Worm (Caenorhabditis elegans): ENCODE measurements around the gene rnp-9.

Gene rnp-9

DNA sequence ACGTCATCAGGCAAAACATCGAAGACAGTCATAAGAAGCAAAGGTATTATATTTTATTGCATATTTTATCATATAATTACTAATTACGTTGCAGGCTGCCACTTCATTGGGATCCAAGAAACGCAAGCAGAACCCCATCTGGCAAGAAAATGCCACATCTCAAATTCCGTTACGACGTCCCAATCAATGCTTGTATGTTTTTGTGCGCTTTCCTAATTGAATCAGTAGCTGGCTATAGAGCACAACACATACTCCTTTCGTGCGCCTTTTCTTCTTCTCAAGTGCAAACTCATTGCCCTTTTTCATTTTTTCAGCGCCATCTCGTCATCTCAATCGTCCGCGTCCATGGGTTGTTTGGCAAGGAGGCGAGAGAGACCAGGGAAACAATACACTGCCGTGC is 16.2 kb upstream of the rnp-9 start:
- 0 out of 2 replicates have a peak, but pooled peaks have one; percentile 11 for TF ChIP-seq zfh-2 (GFP tag; conservative IDR thresholded peaks at IDR 0.05)
- TF ChIP-seq C06A6.2 (GFP tag; conservative IDR thresholded peaks at IDR 0.05) = no peak

DNA sequence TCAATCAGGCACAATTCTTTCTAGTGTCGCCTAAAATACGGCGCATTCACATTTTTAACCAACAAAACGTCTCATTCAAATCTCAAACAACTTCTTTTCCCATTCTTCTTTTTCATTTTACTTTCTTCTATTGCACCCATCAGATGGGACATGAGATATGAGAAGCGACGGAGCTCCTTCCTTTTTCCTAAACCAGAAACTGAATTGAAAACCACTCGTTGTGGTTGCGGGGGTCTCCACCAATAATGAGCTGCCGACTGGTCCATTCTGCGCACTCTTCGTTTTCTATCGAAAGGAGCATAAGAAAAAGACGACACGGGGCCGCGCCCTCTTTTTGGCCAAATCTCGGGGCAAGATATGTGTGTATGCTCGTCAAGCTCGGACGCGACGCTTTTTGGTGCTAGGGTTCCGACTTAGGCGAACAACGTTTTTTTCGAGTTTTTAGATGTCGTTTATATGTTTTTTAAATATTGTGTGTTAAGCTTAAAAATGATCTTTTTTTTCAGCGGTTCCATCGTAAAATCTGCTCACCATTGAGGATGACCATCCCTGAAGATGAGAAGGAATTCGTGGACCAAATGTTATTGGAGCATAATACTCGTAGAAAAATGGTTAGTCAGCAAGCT is 12.7 kb upstream of the rnp-9 start, which contains the start of gene F09B9.5:
F09B9.5 (plus strand) TSS at position 501 of the 626 bp plus-strand sequence.
- no peak for TF ChIP-seq B0019.2 (GFP tag; conservative IDR thresholded peaks at IDR 0.05)
- no peak for TF ChIP-seq attf-3 (GFP tag; conservative IDR thresholded peaks at IDR 0.05)
- no peak for TF ChIP-seq lin-54 (GFP tag; optimal IDR thresholded peaks at IDR 0.05)
- TF ChIP-seq zfh-2 (GFP tag; conservative IDR thresholded peaks at IDR 0.05) = no peak
- TF ChIP-seq him-1 (tag; optimal IDR thresholded peaks at IDR 0.05) = no peak
- TF ChIP-seq lag-1 (GFP tag; IDR thresholded peaks at IDR 0.05) = no peak
- TF ChIP-seq ceh-27 (GFP tag; optimal IDR thresholded peaks at IDR 0.05) = no peak
- no peak for TF ChIP-seq egl-18 (GFP tag; IDR thresholded peaks at IDR 0.05)
- no peak for TF ChIP-seq pha-4 (tag; optimal IDR thresholded peaks at IDR 0.05)

DNA sequence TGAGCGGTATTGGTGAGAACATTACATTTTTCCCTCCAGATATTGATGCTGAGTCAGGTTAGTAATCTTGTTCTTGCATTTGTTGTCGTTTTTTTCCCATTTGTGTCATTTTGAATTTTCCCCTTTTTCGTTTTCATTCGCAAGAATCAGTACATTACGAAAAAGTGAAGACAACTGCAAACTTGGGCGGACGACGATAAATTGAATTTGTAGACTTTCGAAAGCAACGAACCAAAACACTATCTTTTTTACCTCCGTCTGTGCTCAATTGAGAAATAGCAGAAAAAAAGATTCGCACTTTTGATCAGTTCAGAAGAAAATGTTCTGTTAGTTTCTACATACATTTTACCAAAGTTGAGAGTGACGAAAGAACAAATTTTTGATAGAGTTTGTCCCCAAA is 12.0 kb upstream of the rnp-9 start:
- no peak for TF ChIP-seq mes-4 (tag; optimal IDR thresholded peaks at IDR 0.05)
- TF ChIP-seq ztf-25 (GFP tag; IDR thresholded peaks at IDR 0.05) = no peak
- TF ChIP-seq snpc-1.1 (tag; optimal IDR thresholded peaks at IDR 0.05; ENCODE audit: insufficient read depth) = no peak
- TF ChIP-seq F22D6.2 (tag; optimal IDR thresholded peaks at IDR 0.05) = no peak
- TF ChIP-seq nhr-90 (tag; optimal IDR thresholded peaks at IDR 0.05) = no peak
- TF ChIP-seq ets-4 (GFP tag; optimal IDR thresholded peaks at IDR 0.05) = no peak

DNA sequence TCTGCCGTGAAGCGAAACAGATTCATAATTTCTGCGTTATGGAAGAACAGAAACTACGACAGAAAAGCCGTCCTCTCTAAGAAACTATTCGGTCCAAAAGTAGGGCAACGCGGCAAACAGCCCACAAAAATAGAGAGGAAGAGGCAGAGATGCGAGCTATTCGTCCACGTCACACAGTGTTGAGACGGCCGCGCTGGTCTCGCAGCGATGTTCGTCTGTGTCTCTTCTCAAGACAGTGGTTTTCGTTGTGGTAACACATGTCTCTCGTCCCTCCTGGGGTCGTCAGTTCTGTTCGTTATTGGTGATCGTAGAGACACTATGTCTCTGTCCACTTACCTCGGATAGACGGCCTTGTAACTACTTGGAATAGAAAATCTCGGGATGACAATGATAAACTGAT is 8.4 kb upstream of the rnp-9 start, which contains the start of gene erd-2.1:
erd-2.1 (minus strand) TSS at position 114 of the 400 bp plus-strand sequence.
- no peak for TF ChIP-seq unc-62 (GFP tag; optimal IDR thresholded peaks at IDR 0.05)
- peak; percentile 62 for TF ChIP-seq ZK185.1 (tag; optimal IDR thresholded peaks at IDR 0.05; ENCODE audit: poor library complexity, severe bottlenecking)
- TF ChIP-seq ama-1 (optimal IDR thresholded peaks at IDR 0.05) = no peak
- TF ChIP-seq ama-1 (GFP tag; optimal IDR thresholded peaks at IDR 0.05) = no peak
- TF ChIP-seq ceh-27 (GFP tag; optimal IDR thresholded peaks at IDR 0.05) = peak; percentile 46
- TF ChIP-seq F33H1.4 (GFP tag; IDR thresholded peaks at IDR 0.05) = peak; percentile 60
- TF ChIP-seq ekl-4 (GFP tag; IDR thresholded peaks at IDR 0.05) = no peak
- no peak for TF ChIP-seq hlh-12 (tag; optimal IDR thresholded peaks at IDR 0.05)
- no peak for TF ChIP-seq Y95B8A.8 (GFP tag; IDR thresholded peaks at IDR 0.05)
- no peak for TF ChIP-seq cebp-2 (GFP tag; IDR thresholded peaks at IDR 0.05)
- TF ChIP-seq egl-18 (GFP tag; IDR thresholded peaks at IDR 0.05) = no peak
- TF ChIP-seq Y56A3A.18 (GFP tag; IDR thresholded peaks at IDR 0.05) = no peak
- TF ChIP-seq hrde-1 (tag; optimal IDR thresholded peaks at IDR 0.05; ENCODE audit: borderline replicate concordance) = no peak
- no peak for TF ChIP-seq tlf-1 (GFP tag; optimal IDR thresholded peaks at IDR 0.05)
- no peak for TF ChIP-seq F39B2.1 (GFP tag; IDR thresholded peaks at IDR 0.05)
- TF ChIP-seq hmg-20 (GFP tag; IDR thresholded peaks at IDR 0.05) = no peak
- TF ChIP-seq him-1 (tag; optimal IDR thresholded peaks at IDR 0.05) = no peak
- no peak for TF ChIP-seq F49E8.2 (tag; optimal IDR thresholded peaks at IDR 0.05; ENCODE audit: insufficient read depth)
- TF ChIP-seq nhr-90 (tag; optimal IDR thresholded peaks at IDR 0.05) = no peak
- TF ChIP-seq let-607 (tag; optimal IDR thresholded peaks at IDR 0.05) = peak; percentile 96 to 97
- TF ChIP-seq hmg-1.2 (GFP tag; IDR thresholded peaks at IDR 0.05) = peak; percentile 81
- peak; percentile 85 for TF ChIP-seq zfh-2 (GFP tag; conservative IDR thresholded peaks at IDR 0.05)
- TF ChIP-seq let-526 (GFP tag; IDR thresholded peaks at IDR 0.05) = no peak
- peak; percentile 91 for TF ChIP-seq nfyb-1 (GFP tag; IDR thresholded peaks at IDR 0.05)
- no peak for TF ChIP-seq hsf-1 (GFP tag; IDR thresholded peaks at IDR 0.05)
- no peak for TF ChIP-seq ceh-40 (GFP tag; IDR thresholded peaks at IDR 0.05)
- TF ChIP-seq K12H6.12 (tag; optimal IDR thresholded peaks at IDR 0.05) = peak; percentile 28
- no peak for TF ChIP-seq efl-1 (GFP tag; optimal IDR thresholded peaks at IDR 0.05)
- peak; percentile 44 for TF ChIP-seq lin-40 (tag; optimal IDR thresholded peaks at IDR 0.05)
- TF ChIP-seq gei-17 (GFP tag; optimal IDR thresholded peaks at IDR 0.05) = peak; percentile 31
- no peak for TF ChIP-seq B0336.3 (GFP tag; IDR thresholded peaks at IDR 0.05)
- TF ChIP-seq T26A5.8 (tag; optimal IDR thresholded peaks at IDR 0.05) = no peak
